Worm (Caenorhabditis elegans) whole organism, mixed stage, embryonic: ENCODE measurements around the gene nas-32.

Experiments used
- elt-1 ChIP-seq: sonication (generic microtip); optimal IDR thresholded peaks from 2 replicates; lab custom pipeline; 2017; ENCODE audit warnings: missing genetic modification characterization, mild to moderate bottlenecking, missing compliant biosample characterization, antibody characterized with exemption, moderate library complexity, borderline replicate concordance; ENCODE audit not compliant: insufficient read depth
- elt-3 ChIP-seq: fragments of 150-350 bp; optimal IDR thresholded peaks from 2 replicates; lab custom pipeline; 2014; ENCODE audit warnings: missing biosample characterization, missing genetic modification characterization
- hlh-1 ChIP-seq: fragments of 150-350 bp; optimal IDR thresholded peaks from 2 replicates; lab custom pipeline; 2014; ENCODE audit warnings: missing biosample characterization, missing genetic modification reagents, missing genetic modification characterization
- lin-32 ChIP-seq: fragments of 200-800 bp; sonication (Bioruptor generic); optimal IDR thresholded peaks from 2 replicates; lab custom pipeline; 2018; ENCODE audit warnings: mild to moderate bottlenecking, missing genetic modification characterization, missing compliant biosample characterization
- mls-2 ChIP-seq: sonication (generic microtip); optimal IDR thresholded peaks from 2 replicates; lab custom pipeline; 2016; ENCODE audit warnings: mild to moderate bottlenecking, missing genetic modification characterization, moderate library complexity, missing compliant biosample characterization
- nhr-237 ChIP-seq: fragments of 150-350 bp; optimal IDR thresholded peaks from 2 replicates; lab custom pipeline; 2014; ENCODE audit warnings: missing biosample characterization, missing genetic modification characterization
- nhr-28 ChIP-seq: fragments of 150-350 bp; optimal IDR thresholded peaks from 2 replicates; lab custom pipeline; 2014; ENCODE audit warnings: missing biosample characterization, missing genetic modification characterization
- unc-62 ChIP-seq: fragments of 150-350 bp; optimal IDR thresholded peaks from 2 replicates; lab custom pipeline; 2014; ENCODE audit warnings: missing biosample characterization, missing genetic modification reagents, missing genetic modification characterization
- ztf-11 ChIP-seq: fragments of 150-350 bp; optimal IDR thresholded peaks from 2 replicates; lab custom pipeline; 2014; ENCODE audit warnings: missing biosample characterization, missing genetic modification characterization

- TF ChIP-seq nhr-28 (tag; lab: Kevin White, UChicago) (no peak), elt-3 (tag; lab: Kevin White, UChicago) (no peak), mls-2 (tag; lab: Kevin White, UChicago) (no peak), elt-1 (tag; lab: Kevin White, UChicago) (no peak), nhr-237 (tag; lab: Kevin White, UChicago) (no peak), ztf-11 (tag; lab: Kevin White, UChicago) (no peak), hlh-1 (tag; lab: Kevin White, UChicago) (no peak), lin-32 (GFP tag; lab: Kevin White, UChicago) (no peak), unc-62 (GFP tag; lab: Kevin White, UChicago) (no peak)
These were observed 4.5 kb upstream of the nas-32 start, which contains the start of gene fmo-5 for ce11 chrV:903460-903859.
